Fruit fly (Drosophila melanogaster) whole organism, embryonic: ENCODE data around the gene SoxN.

ENCODE experiments used
- B-H2 ChIP-seq: fragments of 200-800 bp; sonication (Bioruptor generic); optimal IDR thresholded peaks from 2 replicates; lab custom pipeline; 2018; ENCODE audit warnings: missing biosample characterization, mild to moderate bottlenecking, missing genetic modification characterization
- BtbVII ChIP-seq: fragments of 200-800 bp; sonication (Bioruptor generic); optimal IDR thresholded peaks from 3 replicates; lab custom pipeline; 2017; ENCODE audit warnings: missing biosample characterization, mild to moderate bottlenecking, missing genetic modification characterization
- CG10209 ChIP-seq: fragments of 200-800 bp; sonication (Bioruptor generic); optimal IDR thresholded peaks from 3 replicates; lab custom pipeline; 2017; ENCODE audit warnings: missing biosample characterization, mild to moderate bottlenecking, missing genetic modification characterization, missing genetic modification reagents
- CG10274 ChIP-seq: fragments of 200-800 bp; sonication (Bioruptor generic); optimal IDR thresholded peaks from 3 replicates; lab custom pipeline; 2017; ENCODE audit warnings: missing biosample characterization, mild to moderate bottlenecking, missing genetic modification characterization
- CG10431 ChIP-seq: fragments of 200-800 bp; sonication (Bioruptor generic); optimal IDR thresholded peaks from 3 replicates; lab custom pipeline; 2018; ENCODE audit warnings: missing biosample characterization, mild to moderate bottlenecking, missing genetic modification characterization
- CG10979 ChIP-seq: fragments of 200-800 bp; sonication (Bioruptor generic); optimal IDR thresholded peaks from 2 replicates; lab custom pipeline; 2018; ENCODE audit warnings: missing biosample characterization, mild to moderate bottlenecking, missing genetic modification characterization, moderate library complexity
- CG11560 ChIP-seq: fragments of 200-800 bp; sonication (Bioruptor generic); IDR thresholded peaks from 3 replicates; pipeline ENCODE4 v1.3.6; 2022; ENCODE audit warnings: missing biosample characterization, missing genetic modification characterization
- CG11695 ChIP-seq: fragments of 200-800 bp; sonication (Bioruptor generic); IDR thresholded peaks from 3 replicates; pipeline ENCODE4 v1.3.6; 2022; ENCODE audit warnings: missing biosample characterization, missing genetic modification characterization
- CG11696 ChIP-seq: fragments of 200-800 bp; sonication (Bioruptor generic); IDR thresholded peaks from 2 replicates; pipeline ENCODE4 v1.3.6; 2022; ENCODE audit warnings: missing biosample characterization, missing genetic modification characterization
- CG12391 ChIP-seq: fragments of 200-800 bp; sonication (Bioruptor generic); optimal IDR thresholded peaks from 3 replicates; lab custom pipeline; 2018; ENCODE audit warnings: missing biosample characterization, mild to moderate bottlenecking, missing genetic modification characterization, moderate library complexity
- CG12659 ChIP-seq: fragments of 200-800 bp; sonication (Bioruptor generic); optimal IDR thresholded peaks from 3 replicates; lab custom pipeline; 2017; ENCODE audit warnings: mild to moderate bottlenecking, missing biosample characterization, missing genetic modification reagents, missing genetic modification characterization
- CG12744 ChIP-seq: fragments of 200-800 bp; sonication (Bioruptor generic); optimal IDR thresholded peaks from 2 replicates; lab custom pipeline; 2016; ENCODE audit warnings: missing biosample characterization, missing genetic modification characterization
- CG13123 ChIP-seq: fragments of 200-800 bp; sonication (Bioruptor generic); optimal IDR thresholded peaks from 2 replicates; lab custom pipeline; 2016; ENCODE audit warnings: missing biosample characterization, missing genetic modification characterization
- CG13296 ChIP-seq: fragments of 200-800 bp; sonication (Bioruptor generic); optimal IDR thresholded peaks from 3 replicates; lab custom pipeline; 2018; ENCODE audit warnings: missing biosample characterization, mild to moderate bottlenecking, missing genetic modification characterization
- CG15696 ChIP-seq: fragments of 200-800 bp; sonication (Bioruptor generic); optimal IDR thresholded peaks from 2 replicates; lab custom pipeline; 2019; ENCODE audit warnings: missing biosample characterization, mild to moderate bottlenecking, missing genetic modification characterization, moderate library complexity
- CG1792 ChIP-seq: fragments of 200-800 bp; sonication (Bioruptor generic); optimal IDR thresholded peaks from 2 replicates; lab custom pipeline; 2016; ENCODE audit warnings: missing biosample characterization, missing genetic modification characterization
- CG30403 ChIP-seq: fragments of 200-800 bp; sonication (Bioruptor generic); optimal IDR thresholded peaks from 3 replicates; lab custom pipeline; 2016; ENCODE audit warnings: missing biosample characterization, missing genetic modification characterization
- CG4360 ChIP-seq: fragments of 200-800 bp; sonication (Bioruptor generic); IDR thresholded peaks from 2 replicates; pipeline ENCODE4 v1.3.6; 2022; ENCODE audit warnings: missing biosample characterization, missing genetic modification characterization
- CG4820 ChIP-seq: fragments of 200-800 bp; sonication (Bioruptor generic); optimal IDR thresholded peaks from 3 replicates; lab custom pipeline; 2016; ENCODE audit warnings: missing biosample characterization, missing genetic modification characterization
- CG5953 ChIP-seq: fragments of 200-800 bp; sonication (Bioruptor generic); IDR thresholded peaks from 2 replicates; pipeline ENCODE4 v1.3.6; 2022; ENCODE audit warnings: missing biosample characterization, missing genetic modification characterization
- CG7372 ChIP-seq: fragments of 200-800 bp; sonication (Bioruptor generic); IDR thresholded peaks from 2 replicates; pipeline ENCODE4 v1.3.6; 2022; ENCODE audit warnings: missing biosample characterization, missing genetic modification characterization
- CG8089 ChIP-seq: fragments of 200-800 bp; sonication (Bioruptor generic); optimal IDR thresholded peaks from 3 replicates; lab custom pipeline; 2016; ENCODE audit warnings: missing biosample characterization, missing genetic modification characterization
- CG8944 ChIP-seq: fragments of 200-800 bp; sonication (Bioruptor generic); optimal IDR thresholded peaks from 3 replicates; lab custom pipeline; 2016; ENCODE audit warnings: missing biosample characterization, missing genetic modification characterization
- Chrac-16 ChIP-seq: fragments of 200-800 bp; sonication (Bioruptor generic); optimal IDR thresholded peaks from 3 replicates; lab custom pipeline; 2016; ENCODE audit warnings: missing biosample characterization, missing genetic modification characterization
- Dad ChIP-seq: fragments of 200-800 bp; sonication (Bioruptor generic); optimal IDR thresholded peaks from 3 replicates; lab custom pipeline; 2016; ENCODE audit warnings: missing biosample characterization, missing genetic modification characterization
- Doc2 ChIP-seq: fragments of 200-800 bp; sonication (Bioruptor generic); IDR thresholded peaks from 2 replicates; pipeline ENCODE4 v1.3.6; 2022; ENCODE audit warnings: missing biosample characterization, missing genetic modification characterization
- Dp ChIP-seq: fragments of 200-800 bp; sonication (Bioruptor generic); optimal IDR thresholded peaks from 2 replicates; lab custom pipeline; 2018; ENCODE audit warnings: missing biosample characterization, mild to moderate bottlenecking, missing genetic modification characterization, moderate library complexity
- Fer2 ChIP-seq: fragments of 200-800 bp; sonication (Bioruptor generic); optimal IDR thresholded peaks from 2 replicates; lab custom pipeline; 2018; ENCODE audit warnings: missing biosample characterization, mild to moderate bottlenecking, missing genetic modification characterization, moderate library complexity
- HLH4C ChIP-seq: fragments of 200-800 bp; sonication (Bioruptor generic); IDR thresholded peaks from 3 replicates; pipeline ENCODE4 v1.3.6; 2022; ENCODE audit warnings: missing biosample characterization, missing genetic modification characterization; ENCODE audit not compliant: partially characterized antibody
- HmgZ ChIP-seq: fragments of 200-800 bp; sonication (Bioruptor generic); optimal IDR thresholded peaks from 2 replicates; lab custom pipeline; 2018; ENCODE audit warnings: missing biosample characterization, mild to moderate bottlenecking, missing genetic modification characterization
- Kr ChIP-seq: fragments of 200-800 bp; sonication (Bioruptor generic); optimal IDR thresholded peaks from 2 replicates; lab custom pipeline; 2017; ENCODE audit warnings: missing biosample characterization, mild to moderate bottlenecking, missing genetic modification characterization
- NK7.1 ChIP-seq: fragments of 200-800 bp; sonication (Bioruptor generic); optimal IDR thresholded peaks from 3 replicates; lab custom pipeline; 2016; ENCODE audit warnings: missing biosample characterization, missing genetic modification characterization
- Optix ChIP-seq: fragments of 200-800 bp; sonication (Bioruptor generic); IDR thresholded peaks from 3 replicates; pipeline ENCODE4 v1.3.6; 2022; ENCODE audit warnings: missing biosample characterization, missing genetic modification characterization
- PHDP ChIP-seq: fragments of 200-800 bp; sonication (Bioruptor generic); optimal IDR thresholded peaks from 3 replicates; lab custom pipeline; 2018; ENCODE audit warnings: missing biosample characterization, mild to moderate bottlenecking, missing genetic modification characterization, moderate library complexity
- Sry-β ChIP-seq: fragments of 200-800 bp; sonication (Bioruptor generic); optimal IDR thresholded peaks from 2 replicates; lab custom pipeline; 2018; ENCODE audit warnings: missing biosample characterization, mild to moderate bottlenecking, missing genetic modification characterization, moderate library complexity
- Tbp ChIP-seq: fragments of >200 bp; optimal IDR thresholded peaks from 2 replicates; lab custom pipeline; 2018; ENCODE audit warnings: missing biosample characterization, missing genetic modification characterization
- cad ChIP-seq: fragments of >200 bp; optimal IDR thresholded peaks from 2 replicates; lab custom pipeline; 2017; ENCODE audit warnings: missing biosample characterization, missing genetic modification characterization
- chinmo ChIP-seq: fragments of 200-800 bp; sonication (Bioruptor generic); IDR thresholded peaks from 4 replicates; pipeline ENCODE4 v1.3.6; 2022; ENCODE audit warnings: missing biosample characterization, missing genetic modification characterization; ENCODE audit not compliant: partially characterized antibody
- danr ChIP-seq: fragments of 200-800 bp; sonication (Bioruptor generic); IDR thresholded peaks from 2 replicates; pipeline ENCODE4 v1.3.6; 2022; ENCODE audit warnings: missing biosample characterization, missing genetic modification characterization
- dm ChIP-seq: fragments of 200-800 bp; sonication (Bioruptor generic); optimal IDR thresholded peaks from 3 replicates; lab custom pipeline; 2016; ENCODE audit warnings: missing biosample characterization, missing genetic modification characterization
- fru ChIP-seq: fragments of >200 bp; optimal IDR thresholded peaks from 2 replicates; lab custom pipeline; 2017
- ken ChIP-seq: fragments of 200-800 bp; sonication (Bioruptor generic); IDR thresholded peaks from 3 replicates; pipeline ENCODE4 v1.3.6; 2022; ENCODE audit warnings: missing biosample characterization, missing genetic modification characterization
- klu ChIP-seq: fragments of 200-800 bp; sonication (Bioruptor generic); IDR thresholded peaks from 2 replicates; pipeline ENCODE4 v1.3.6; 2022; ENCODE audit warnings: missing biosample characterization, missing genetic modification characterization
- lbe ChIP-seq: fragments of 200-800 bp; sonication (Bioruptor generic); optimal IDR thresholded peaks from 2 replicates; lab custom pipeline; 2016; ENCODE audit warnings: missing biosample characterization, mild to moderate bottlenecking, missing genetic modification characterization
- nerfin-1 ChIP-seq: fragments of 200-800 bp; sonication (Bioruptor generic); optimal IDR thresholded peaks from 3 replicates; lab custom pipeline; 2019; ENCODE audit warnings: missing biosample characterization, mild to moderate bottlenecking, missing genetic modification characterization, moderate library complexity
- run ChIP-seq: fragments of 200-800 bp; sonication (Bioruptor generic); optimal IDR thresholded peaks from 3 replicates; lab custom pipeline; 2018; ENCODE audit warnings: missing biosample characterization, mild to moderate bottlenecking, missing genetic modification characterization
- slp2 ChIP-seq: fragments of 200-800 bp; sonication (Bioruptor generic); optimal IDR thresholded peaks from 2 replicates; lab custom pipeline; 2016; ENCODE audit warnings: missing biosample characterization, missing genetic modification characterization
- sqz ChIP-seq: fragments of 200-800 bp; sonication (Bioruptor generic); optimal IDR thresholded peaks from 3 replicates; lab custom pipeline; 2018; ENCODE audit warnings: missing biosample characterization, mild to moderate bottlenecking, missing genetic modification characterization
- sr ChIP-seq: fragments of 200-800 bp; sonication (Bioruptor generic); IDR thresholded peaks from 3 replicates; pipeline ENCODE4 v1.3.6; 2022; ENCODE audit warnings: missing biosample characterization, missing genetic modification characterization
- tup ChIP-seq: fragments of 200-800 bp; sonication (Bioruptor generic); optimal IDR thresholded peaks from 2 replicates; lab custom pipeline; 2016; ENCODE audit warnings: missing biosample characterization, mild to moderate bottlenecking, missing genetic modification characterization, moderate library complexity
- tx ChIP-seq: fragments of 200-800 bp; sonication (Bioruptor generic); optimal IDR thresholded peaks from 2 replicates; lab custom pipeline; 2016; ENCODE audit warnings: missing biosample characterization, missing genetic modification characterization
- vvl ChIP-seq: fragments of 200-800 bp; sonication (Bioruptor generic); IDR thresholded peaks from 2 replicates; pipeline ENCODE4 v1.3.6; 2022; ENCODE audit warnings: missing biosample characterization, missing genetic modification characterization

The SoxN gene

DNA sequence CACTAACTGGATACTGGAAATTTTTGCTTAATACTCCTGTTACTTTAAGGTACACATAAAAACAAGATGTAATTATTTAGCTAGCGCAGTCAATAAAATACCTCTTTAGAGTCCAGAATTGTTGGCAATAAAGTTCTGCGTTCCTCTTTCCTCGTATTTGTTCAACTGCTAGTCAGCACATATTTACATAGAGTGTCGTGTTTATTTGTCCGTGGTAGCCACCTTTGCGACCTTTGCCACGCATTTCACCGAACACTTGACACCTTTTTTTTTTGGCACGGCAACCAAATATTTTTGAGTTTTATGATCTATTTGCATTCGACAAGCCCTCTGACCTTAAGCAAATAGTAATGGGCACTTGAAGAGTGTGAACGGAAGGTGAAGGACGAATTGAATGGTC lies 20.5 kb downstream of the SoxN start (continued):
- TF ChIP-seq CG11696 (peak; percentile 21; the same call in 1 of the 2 replicates), sqz (peak; percentile 35), slp2 (GFP tag; lab: Kevin White, UChicago) (no peak), CG8089 (GFP tag; lab: Kevin White, UChicago) (peak; percentile 93), Optix (GFP tag; lab: Robert Waterston, UW) (no peak), Dad (GFP tag; lab: Kevin White, UChicago) (no peak), HLH4C (GFP tag; lab: Robert Waterston, UW) (no peak), klu (GFP tag; lab: Robert Waterston, UW) (0 out of 2 replicates have a peak, but pooled peaks have one; percentile 11), run (tag; lab: Kevin White, UChicago) (no peak), CG4360 (GFP tag; lab: Robert Waterston, UW) (peak; percentile 37; the same call in 1 of the 2 replicates), CG10431 (GFP tag; lab: Kevin White, UChicago) (peak; percentile 74), Kr (GFP tag; lab: Kevin White, UChicago) (peak; percentile 98), tup (GFP tag; lab: Kevin White, UChicago) (peak; percentile 72), CG12744 (peak; percentile 69), CG13123 (GFP tag; lab: Kevin White, UChicago) (peak; percentile 94), CG10979 (tag; lab: Kevin White, UChicago) (peak; percentile 46), Dp (no peak), ken (GFP tag; lab: Robert Waterston, UW) (0 out of 3 replicates have a peak, but pooled peaks have one; percentile 42), sr (no peak), lbe (GFP tag; lab: Kevin White, UChicago) (no peak), vvl (GFP tag; lab: Robert Waterston, UW) (peak; percentile 79), cad (GFP tag; lab: Kevin White, UChicago) (peak; percentile 76), fru (lab: Kevin White, UChicago) (no peak), CG1792 (GFP tag; lab: Kevin White, UChicago) (peak; percentile 62), nerfin-1 (tag; lab: Kevin White, UChicago) (peak; percentile 26), CG4820 (GFP tag; lab: Kevin White, UChicago) (peak; percentile 44), CG12391 (peak; percentile 71), CG30403 (GFP tag; lab: Kevin White, UChicago) (peak; percentile 50), Fer2 (tag; lab: Kevin White, UChicago) (no peak), CG12659 (GFP tag; lab: Kevin White, UChicago) (peak; percentile 74), CG5953 (GFP tag; lab: Robert Waterston, UW) (peak; percentile 37; the same call in 1 of the 2 replicates), chinmo (GFP tag; lab: Robert Waterston, UW) (no peak), CG7372 (no peak), CG11695 (GFP tag; lab: Robert Waterston, UW) (no peak), Chrac-16 (peak; percentile 36), CG11560 (tag; lab: Robert Waterston, UW) (no peak; the same call in 2 of the 3 replicates), CG13296 (no peak), BtbVII (GFP tag; lab: Kevin White, UChicago) (peak; percentile 68), Doc2 (no peak), CG8944 (GFP tag; lab: Kevin White, UChicago) (peak; percentile 84), CG15696 (peak; percentile 93), Tbp (no peak), PHDP (tag; lab: Kevin White, UChicago) (peak; percentile 80), B-H2 (GFP tag; lab: Kevin White, UChicago) (peak; percentile 49), Sry-β (GFP tag; lab: Kevin White, UChicago) (peak; percentile 5), tx (GFP tag; lab: Kevin White, UChicago) (peak; percentile 24), dm (GFP tag; lab: Kevin White, UChicago) (peak; percentile 41), CG10274 (GFP tag; lab: Kevin White, UChicago) (peak; percentile 0), NK7.1 (GFP tag; lab: Kevin White, UChicago) (peak; percentile 83), danr (no peak), CG10209 (GFP tag; lab: Kevin White, UChicago) (peak; percentile 91), HmgZ (tag; lab: Kevin White, UChicago) (peak; percentile 85)
